Worm (Caenorhabditis elegans): ENCODE data around the gene str-207.
A peak's percentile ranks its signal among the peaks of the same experiment; 100 is the strongest.

DNA sequence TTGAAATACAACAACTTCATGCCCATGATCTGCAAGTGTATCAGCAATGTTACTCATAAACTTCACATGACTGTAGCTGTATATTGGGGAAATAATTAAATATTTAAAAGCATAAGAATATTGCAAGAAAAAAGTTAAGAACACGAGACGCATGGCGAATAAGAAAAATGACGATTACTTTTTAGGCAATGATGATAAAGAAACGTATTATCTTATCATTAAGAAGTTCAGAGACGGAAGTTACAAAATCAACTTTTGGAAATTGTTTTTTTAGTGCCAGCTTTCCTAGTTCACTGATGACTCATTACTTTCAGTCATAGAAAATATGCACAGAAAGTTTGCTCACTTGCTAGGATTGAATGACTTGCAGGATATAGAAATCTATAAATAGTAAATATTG is 48.9 kb downstream of the str-207 start, which contains the start of gene ugt-7:
- TF ChIP-seq unc-130 (GFP tag; optimal IDR thresholded peaks at IDR 0.05) (no peak), nhr-76 (tag; optimal IDR thresholded peaks at IDR 0.05) (no peak), dve-1 (tag; optimal IDR thresholded peaks at IDR 0.05; ENCODE audit: insufficient read depth) (no peak), nhr-77 (tag; optimal IDR thresholded peaks at IDR 0.05) (peak; percentile 11), pha-4 (GFP tag; IDR thresholded peaks at IDR 0.05) (no peak), pha-4 (tag; optimal IDR thresholded peaks at IDR 0.05) (no peak), snpc-4 (tag; optimal IDR thresholded peaks at IDR 0.05) (no peak), saeg-2 (GFP tag; IDR thresholded peaks at IDR 0.05) (no peak), arid-1 (GFP tag; conservative IDR thresholded peaks at IDR 0.05) (no peak), nhr-237 (tag; optimal IDR thresholded peaks at IDR 0.05) (no peak), dpl-1 (GFP tag; optimal IDR thresholded peaks at IDR 0.05) (no peak), nhr-11 (tag; optimal IDR thresholded peaks at IDR 0.05) (no peak), mdl-1 (tag; optimal IDR thresholded peaks at IDR 0.05) (no peak), spr-3 (GFP tag; optimal IDR thresholded peaks at IDR 0.05) (no peak), aly-2 (tag; optimal IDR thresholded peaks at IDR 0.05) (no peak)
